Worm (Caenorhabditis elegans): ENCODE data around the gene C34C12.8.

DNA sequence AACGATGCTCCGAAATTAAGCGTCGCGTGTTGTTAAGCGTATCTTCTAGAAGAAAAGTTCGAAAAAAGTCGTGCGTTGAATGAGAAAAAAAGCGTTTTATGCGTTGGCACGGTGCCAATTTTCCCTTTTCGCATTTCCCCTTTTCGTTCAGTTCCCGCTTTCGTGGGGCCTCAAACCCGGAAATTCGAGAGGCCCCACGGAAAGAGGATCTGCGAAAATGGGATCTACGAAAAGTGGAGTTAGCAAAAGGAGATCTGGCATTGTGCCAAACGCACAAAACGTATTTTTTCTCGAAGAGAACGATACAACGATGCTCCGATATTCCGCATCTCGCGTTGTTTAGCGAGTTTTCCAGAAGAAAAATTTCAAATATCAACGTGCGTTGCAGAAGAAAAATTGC is 39.6 kb downstream of the C34C12.8 start:
- TF ChIP-seq scrt-1 (GFP tag; IDR thresholded peaks at IDR 0.05) (peak; percentile 81), tra-4 (tag; optimal IDR thresholded peaks at IDR 0.05) (peak; percentile 97), ama-1 (optimal IDR thresholded peaks at IDR 0.05) (no peak), tbx-11 (GFP tag; IDR thresholded peaks at IDR 0.05) (peak; percentile 93), hmg-4 (GFP tag; optimal IDR thresholded peaks at IDR 0.05) (peak; percentile 97), tbx-37 (GFP tag; conservative IDR thresholded peaks at IDR 0.05) (peak; percentile 93), flt-1 (GFP tag; IDR thresholded peaks at IDR 0.05) (peak; percentile 78), F13C5.2 (tag; optimal IDR thresholded peaks at IDR 0.05) (peak; percentile 88)

Data from whole organism, early embryonic.